Worm (Caenorhabditis elegans) whole organism, L4 larva: ENCODE results near the gene glb-24.

Source experiments
- nhr-6 ChIP-seq: fragments of 150-350 bp; optimal IDR thresholded peaks from 2 replicates; lab custom pipeline; 2014; ENCODE audit warnings: missing biosample characterization, missing genetic modification characterization
- zag-1 ChIP-seq: fragments of 150-350 bp; optimal IDR thresholded peaks from 2 replicates; lab custom pipeline; 2014; ENCODE audit warnings: missing biosample characterization, missing genetic modification characterization

- TF ChIP-seq zag-1 (tag; lab: Kevin White, UChicago) (no peak), nhr-6 (tag; lab: Kevin White, UChicago) (no peak)
Observed at ce11 chrV:12845247-12845646, 40.5 kb downstream of the glb-24 start, which contains the start of gene C44H9.6.
